Worm (Caenorhabditis elegans) whole organism, mixed stage, embryonic: ENCODE measurements around the gene cest-26.

Source experiments
- M03D4.4 ChIP-seq: sonication (generic microtip); optimal IDR thresholded peaks from 2 replicates; lab custom pipeline; 2017; ENCODE audit warnings: mild to moderate bottlenecking, missing genetic modification characterization, missing compliant biosample characterization
- bed-3 ChIP-seq: fragments of 200-800 bp; sonication (Bioruptor generic); optimal IDR thresholded peaks from 3 replicates; lab custom pipeline; 2018; ENCODE audit warnings: mild to moderate bottlenecking, missing genetic modification characterization, moderate library complexity, missing compliant biosample characterization
- blmp-1 ChIP-seq: fragments of 150-350 bp; optimal IDR thresholded peaks from 2 replicates; lab custom pipeline; 2014; ENCODE audit warnings: missing biosample characterization, missing genetic modification characterization
- ceh-39 ChIP-seq: fragments of 150-350 bp; optimal IDR thresholded peaks from 2 replicates; lab custom pipeline; 2014; ENCODE audit warnings: missing biosample characterization, missing genetic modification characterization
- ceh-43 ChIP-seq: fragments of 200-800 bp; sonication (Bioruptor generic); optimal IDR thresholded peaks from 2 replicates; lab custom pipeline; 2018; ENCODE audit warnings: mild to moderate bottlenecking, missing genetic modification characterization, moderate library complexity, missing compliant biosample characterization
- ceh-83 ChIP-seq: fragments of 200-800 bp; sonication (Bioruptor generic); optimal IDR thresholded peaks from 2 replicates; lab custom pipeline; 2018; ENCODE audit warnings: mild to moderate bottlenecking, missing genetic modification characterization, missing compliant biosample characterization
- ces-1 ChIP-seq: fragments of 150-350 bp; optimal IDR thresholded peaks from 2 replicates; lab custom pipeline; 2014; ENCODE audit warnings: missing biosample characterization, missing genetic modification reagents, missing genetic modification characterization
- cnd-1 ChIP-seq: fragments of 200-800 bp; sonication (Bioruptor generic); optimal IDR thresholded peaks from 2 replicates; lab custom pipeline; 2018; ENCODE audit warnings: mild to moderate bottlenecking, missing genetic modification characterization, missing compliant biosample characterization
- drap-1 ChIP-seq: fragments of 200-800 bp; sonication (Bioruptor generic); optimal IDR thresholded peaks from 3 replicates; lab custom pipeline; 2018; ENCODE audit warnings: mild to moderate bottlenecking, missing genetic modification characterization, missing compliant biosample characterization
- elt-1 ChIP-seq: sonication (generic microtip); optimal IDR thresholded peaks from 2 replicates; lab custom pipeline; 2017; ENCODE audit warnings: missing genetic modification characterization, mild to moderate bottlenecking, missing compliant biosample characterization, antibody characterized with exemption, moderate library complexity, borderline replicate concordance; ENCODE audit not compliant: insufficient read depth
- elt-3 ChIP-seq: fragments of 150-350 bp; optimal IDR thresholded peaks from 2 replicates; lab custom pipeline; 2014; ENCODE audit warnings: missing biosample characterization, missing genetic modification characterization
- flh-1 ChIP-seq: fragments of 200-800 bp; sonication (Bioruptor generic); optimal IDR thresholded peaks from 2 replicates; lab custom pipeline; 2018; ENCODE audit warnings: mild to moderate bottlenecking, missing genetic modification characterization, moderate library complexity, missing compliant biosample characterization
- ham-2 ChIP-seq: fragments of 200-800 bp; sonication (Bioruptor generic); optimal IDR thresholded peaks from 2 replicates; lab custom pipeline; 2018; ENCODE audit warnings: mild to moderate bottlenecking, missing genetic modification characterization, missing compliant biosample characterization
- hlh-1 ChIP-seq: fragments of 150-350 bp; optimal IDR thresholded peaks from 2 replicates; lab custom pipeline; 2014; ENCODE audit warnings: missing biosample characterization, missing genetic modification reagents, missing genetic modification characterization
- lin-13 ChIP-seq: fragments of 150-350 bp; optimal IDR thresholded peaks from 2 replicates; lab custom pipeline; 2014; ENCODE audit warnings: missing biosample characterization, missing genetic modification characterization
- lin-32 ChIP-seq: fragments of 200-800 bp; sonication (Bioruptor generic); optimal IDR thresholded peaks from 2 replicates; lab custom pipeline; 2018; ENCODE audit warnings: mild to moderate bottlenecking, missing genetic modification characterization, missing compliant biosample characterization
- lsy-2 ChIP-seq: fragments of 150-350 bp; optimal IDR thresholded peaks from 2 replicates; lab custom pipeline; 2014; ENCODE audit warnings: missing biosample characterization, missing genetic modification characterization
- mab-5 ChIP-seq: fragments of 150-350 bp; optimal IDR thresholded peaks from 2 replicates; lab custom pipeline; 2014; ENCODE audit warnings: missing biosample characterization, missing genetic modification characterization
- mep-1 ChIP-seq: fragments of 150-350 bp; optimal IDR thresholded peaks from 2 replicates; lab custom pipeline; 2017; ENCODE audit warnings: missing biosample characterization, missing genetic modification reagents, missing genetic modification characterization, inconsistent platforms
- mls-2 ChIP-seq: sonication (generic microtip); optimal IDR thresholded peaks from 2 replicates; lab custom pipeline; 2016; ENCODE audit warnings: mild to moderate bottlenecking, missing genetic modification characterization, moderate library complexity, missing compliant biosample characterization
- nhr-12 ChIP-seq: fragments of 150-350 bp; optimal IDR thresholded peaks from 2 replicates; lab custom pipeline; 2014; ENCODE audit warnings: missing biosample characterization, missing genetic modification characterization
- nhr-2 ChIP-seq: fragments of 150-350 bp; optimal IDR thresholded peaks from 2 replicates; lab custom pipeline; 2014; ENCODE audit warnings: missing biosample characterization, missing genetic modification characterization
- nhr-237 ChIP-seq: fragments of 150-350 bp; optimal IDR thresholded peaks from 2 replicates; lab custom pipeline; 2014; ENCODE audit warnings: missing biosample characterization, missing genetic modification characterization
- nhr-28 ChIP-seq: fragments of 150-350 bp; optimal IDR thresholded peaks from 2 replicates; lab custom pipeline; 2014; ENCODE audit warnings: missing biosample characterization, missing genetic modification characterization
- nhr-76 ChIP-seq: sonication (generic microtip); optimal IDR thresholded peaks from 2 replicates; lab custom pipeline; 2017; ENCODE audit warnings: missing biosample characterization, missing genetic modification characterization
- pha-4 ChIP-seq: fragments of 150-350 bp; optimal IDR thresholded peaks from 2 replicates; lab custom pipeline; 2018; ENCODE audit warnings: missing biosample characterization, missing genetic modification reagents, missing genetic modification characterization
- sem-2 ChIP-seq: fragments of 200-800 bp; sonication (Bioruptor generic); optimal IDR thresholded peaks from 2 replicates; lab custom pipeline; 2018; ENCODE audit warnings: mild to moderate bottlenecking, missing genetic modification characterization, missing compliant biosample characterization
- snpc-4 ChIP-seq: fragments of 150-350 bp; optimal IDR thresholded peaks from 2 replicates; lab custom pipeline; 2014; ENCODE audit warnings: missing biosample characterization, missing genetic modification characterization
- sptf-1 ChIP-seq: sonication (generic microtip); optimal IDR thresholded peaks from 2 replicates; lab custom pipeline; 2017; ENCODE audit warnings: mild to moderate bottlenecking, missing genetic modification characterization, moderate library complexity, missing compliant biosample characterization
- tbx-8 ChIP-seq: fragments of 200-800 bp; sonication (Bioruptor generic); optimal IDR thresholded peaks from 2 replicates; lab custom pipeline; 2018; ENCODE audit warnings: mild to moderate bottlenecking, missing genetic modification characterization, moderate library complexity, missing compliant biosample characterization
- unc-120 ChIP-seq: sonication (generic microtip); optimal IDR thresholded peaks from 2 replicates; lab custom pipeline; 2017; ENCODE audit warnings: missing genetic modification characterization, missing compliant biosample characterization; ENCODE audit not compliant: poor library complexity, severe bottlenecking
- unc-39 ChIP-seq: fragments of 150-350 bp; optimal IDR thresholded peaks from 2 replicates; lab custom pipeline; 2014; ENCODE audit warnings: missing biosample characterization, missing genetic modification characterization
- unc-62 ChIP-seq: fragments of 150-350 bp; optimal IDR thresholded peaks from 2 replicates; lab custom pipeline; 2014; ENCODE audit warnings: missing biosample characterization, missing genetic modification reagents, missing genetic modification characterization
- zip-8 ChIP-seq: fragments of 150-350 bp; optimal IDR thresholded peaks from 2 replicates; lab custom pipeline; 2014; ENCODE audit warnings: missing biosample characterization, missing genetic modification characterization
- ztf-11 ChIP-seq: fragments of 150-350 bp; optimal IDR thresholded peaks from 2 replicates; lab custom pipeline; 2014; ENCODE audit warnings: missing biosample characterization, missing genetic modification characterization

cest-26 gene

ce11 chrX:4388834-4389409 lies 48.5 kb downstream of the cest-26 start, which contains the start of gene dpy-23:
Gene dpy-23, plus strand, starts transcription at chrX:4389359.
- peak; percentile 69 for TF ChIP-seq ceh-39
- peak; percentile 69 for TF ChIP-seq ztf-11
- TF ChIP-seq ceh-83 (GFP tag; lab: Kevin White, UChicago) = no peak
- TF ChIP-seq nhr-237 (tag; lab: Kevin White, UChicago) = peak; percentile 93
- TF ChIP-seq sptf-1 (tag; lab: Kevin White, UChicago) = peak; percentile 59
- TF ChIP-seq tbx-8 (GFP tag; lab: Kevin White, UChicago) = no peak
- TF ChIP-seq unc-39 (tag; lab: Kevin White, UChicago) = no peak
- TF ChIP-seq elt-1 (tag; lab: Kevin White, UChicago) = no peak
- peak; percentile 65 for TF ChIP-seq mls-2 (tag; lab: Kevin White, UChicago)
- TF ChIP-seq mep-1 (tag; lab: Kevin White, UChicago) = peak; percentile 83
- peak; percentile 82 for TF ChIP-seq hlh-1 (tag; lab: Kevin White, UChicago)
- peak; percentile 92 for TF ChIP-seq unc-120 (tag; lab: Kevin White, UChicago)
- TF ChIP-seq unc-62 (GFP tag; lab: Kevin White, UChicago) = peak; percentile 87
- peak; percentile 91 for TF ChIP-seq ces-1 (GFP tag; lab: Kevin White, UChicago)
- TF ChIP-seq nhr-2 (tag; lab: Kevin White, UChicago) = no peak
- no peak for TF ChIP-seq nhr-28
- no peak for TF ChIP-seq mab-5 (tag; lab: Kevin White, UChicago)
- TF ChIP-seq pha-4 (tag; lab: Kevin White, UChicago) = peak; percentile 93
- TF ChIP-seq ham-2 (GFP tag; lab: Kevin White, UChicago) = peak; percentile 88
- TF ChIP-seq snpc-4 = no peak
- peak; percentile 48 for TF ChIP-seq drap-1 (GFP tag; lab: Kevin White, UChicago)
- peak; percentile 20 for TF ChIP-seq nhr-12
- no peak for TF ChIP-seq elt-3 (tag; lab: Kevin White, UChicago)
- TF ChIP-seq cnd-1 (tag; lab: Kevin White, UChicago) = peak; percentile 11
- no peak for TF ChIP-seq nhr-76 (tag; lab: Kevin White, UChicago)
- TF ChIP-seq lin-13 (tag; lab: Kevin White, UChicago) = peak; percentile 71
- no peak for TF ChIP-seq bed-3 (GFP tag; lab: Kevin White, UChicago)
- TF ChIP-seq blmp-1 (tag; lab: Kevin White, UChicago) = no peak
- TF ChIP-seq lsy-2 (tag; lab: Kevin White, UChicago) = peak; percentile 78
- TF ChIP-seq flh-1 (GFP tag; lab: Kevin White, UChicago) = no peak
- TF ChIP-seq lin-32 (GFP tag; lab: Kevin White, UChicago) = no peak
- TF ChIP-seq sem-2 (GFP tag; lab: Kevin White, UChicago) = no peak
- TF ChIP-seq zip-8 (tag; lab: Kevin White, UChicago) = no peak
- peak; percentile 19 for TF ChIP-seq M03D4.4 (tag; lab: Kevin White, UChicago)
- TF ChIP-seq ceh-43 (GFP tag; lab: Kevin White, UChicago) = peak; percentile 28

- TF ChIP-seq snpc-4 (no peak), mls-2 (tag; lab: Kevin White, UChicago) (no peak), nhr-28 (no peak), nhr-237 (tag; lab: Kevin White, UChicago) (no peak), ces-1 (GFP tag; lab: Kevin White, UChicago) (no peak), sem-2 (GFP tag; lab: Kevin White, UChicago) (no peak), unc-120 (tag; lab: Kevin White, UChicago) (no peak), unc-39 (tag; lab: Kevin White, UChicago) (no peak)
Observed at ce11 chrX:4386493-4386892, 51.0 kb downstream of the cest-26 start.

ce11 chrX:4383316-4383936 lies 54.0 kb downstream of the cest-26 start, which contains the start of gene lst-2:
Gene lst-2, minus strand, starts transcription at chrX:4383366.
- TF ChIP-seq elt-3 (tag; lab: Kevin White, UChicago) = no peak
- TF ChIP-seq blmp-1 (tag; lab: Kevin White, UChicago) = no peak
- no peak for TF ChIP-seq unc-62 (GFP tag; lab: Kevin White, UChicago)
- TF ChIP-seq nhr-237 (tag; lab: Kevin White, UChicago) = no peak
- TF ChIP-seq flh-1 (GFP tag; lab: Kevin White, UChicago) = no peak
- no peak for TF ChIP-seq mab-5 (tag; lab: Kevin White, UChicago)
- no peak for TF ChIP-seq nhr-12
- TF ChIP-seq mep-1 (tag; lab: Kevin White, UChicago) = no peak
- TF ChIP-seq ham-2 (GFP tag; lab: Kevin White, UChicago) = no peak
- TF ChIP-seq elt-1 (tag; lab: Kevin White, UChicago) = no peak
- no peak for TF ChIP-seq tbx-8 (GFP tag; lab: Kevin White, UChicago)
